Worm (Caenorhabditis elegans) whole organism, L4 larva: ENCODE results near the gene F41F3.3.

Source experiments
- D1046.2 ChIP-seq: fragments of 200-800 bp; sonication (Bioruptor generic); IDR thresholded peaks from 2 replicates; pipeline ENCODE4 v1.3.6; 2022; ENCODE audit warnings: missing genetic modification characterization, missing compliant biosample characterization
- T20F7.1 ChIP-seq: fragments of 200-800 bp; sonication (Bioruptor generic); optimal IDR thresholded peaks from 2 replicates; lab custom pipeline; 2018; ENCODE audit warnings: mild to moderate bottlenecking, missing genetic modification characterization, missing compliant biosample characterization
- aha-1 ChIP-seq: fragments of 150-350 bp; peaks from one replicate; lab custom pipeline; 2014; ENCODE audit warnings: missing biosample characterization, missing genetic modification characterization
- aly-2 ChIP-seq: sonication (generic microtip); optimal IDR thresholded peaks from 2 replicates; lab custom pipeline; 2018; ENCODE audit warnings: missing biosample characterization, missing genetic modification characterization
- ama-1 ChIP-seq: fragments of 150-350 bp; optimal IDR thresholded peaks from 2 replicates; lab custom pipeline; 2014; ENCODE audit warnings: inconsistent platforms, mixed read lengths
- attf-4 ChIP-seq: sonication (generic microtip); optimal IDR thresholded peaks from 3 replicates; lab custom pipeline; 2017; ENCODE audit warnings: missing biosample characterization, missing genetic modification characterization
- ceh-20 ChIP-seq: fragments of 200-800 bp; sonication (Bioruptor generic); IDR thresholded peaks from 2 replicates; pipeline ENCODE4 v1.3.6; 2022; ENCODE audit warnings: missing genetic modification reagents, missing genetic modification characterization, missing compliant biosample characterization
- daf-12 ChIP-seq: fragments of 150-350 bp; optimal IDR thresholded peaks from 2 replicates; lab custom pipeline; 2014; ENCODE audit warnings: missing biosample characterization, missing genetic modification reagents, missing genetic modification characterization
- daf-16 ChIP-seq, 3 experiments: sonication (generic microtip); optimal IDR thresholded peaks; 2 replicates each; lab custom pipeline; 2016 to 2017; ENCODE audit warnings: missing genetic modification characterization in 3 of 3, missing genetic modification reagents in 3 of 3, mild to moderate bottlenecking in 2 of 3, missing compliant biosample characterization in 2 of 3, missing biosample characterization in 1 of 3, moderate library complexity in 1 of 3
- dve-1 ChIP-seq: sonication (generic microtip); optimal IDR thresholded peaks from 2 replicates; lab custom pipeline; 2017; ENCODE audit warnings: antibody characterized with exemption, mild to moderate bottlenecking, missing genetic modification characterization, missing compliant biosample characterization; ENCODE audit not compliant: insufficient read depth
- gei-8 ChIP-seq: fragments of 200-800 bp; sonication (Bioruptor generic); optimal IDR thresholded peaks from 2 replicates; lab custom pipeline; 2018; ENCODE audit warnings: mild to moderate bottlenecking, missing genetic modification characterization, missing compliant biosample characterization
- lin-29 ChIP-seq: fragments of 200-800 bp; sonication (Bioruptor generic); IDR thresholded peaks from 2 replicates; pipeline ENCODE4 v1.3.6; 2022; ENCODE audit warnings: missing genetic modification reagents, missing genetic modification characterization, missing compliant biosample characterization
- lsy-2 ChIP-seq, 2 experiments: fragments of 150-350 bp in 1 of 2; sonication (generic microtip) in 1 of 2; optimal IDR thresholded peaks; 2 replicates each; lab custom pipeline; 2014 to 2017; ENCODE audit warnings: missing biosample characterization in 2 of 2, missing genetic modification characterization in 2 of 2
- madf-5 ChIP-seq, 2 experiments: fragments of 200-800 bp; sonication (Bioruptor generic); IDR thresholded peaks; 2 replicates each; pipeline ENCODE4 v1.3.6; 2022; ENCODE audit warnings: missing compliant biosample characterization in 2 of 2, missing genetic modification characterization in 2 of 2
- madf-9 ChIP-seq: fragments of 200-800 bp; sonication (Bioruptor generic); conservative IDR thresholded peaks from 2 replicates; pipeline ENCODE4 v1.3.6; 2022; ENCODE audit warnings: missing genetic modification reagents, missing genetic modification characterization, missing compliant biosample characterization
- mdt-29 ChIP-seq: fragments of 200-800 bp; sonication (Bioruptor generic); IDR thresholded peaks from 2 replicates; pipeline ENCODE4 v1.3.6; 2022; ENCODE audit warnings: missing genetic modification reagents, missing genetic modification characterization, missing compliant biosample characterization
- nhr-10 ChIP-seq: fragments of 150-350 bp; optimal IDR thresholded peaks from 2 replicates; lab custom pipeline; 2014; ENCODE audit warnings: missing biosample characterization, missing genetic modification characterization
- nhr-11 ChIP-seq: fragments of 150-350 bp; optimal IDR thresholded peaks from 2 replicates; lab custom pipeline; 2014; ENCODE audit warnings: missing biosample characterization, missing genetic modification characterization
- nhr-237 ChIP-seq: sonication (generic microtip); optimal IDR thresholded peaks from 2 replicates; lab custom pipeline; 2017; ENCODE audit warnings: missing biosample characterization, missing genetic modification characterization
- nhr-25 ChIP-seq: sonication (generic microtip); optimal IDR thresholded peaks from 2 replicates; lab custom pipeline; 2017; ENCODE audit warnings: missing genetic modification characterization, mild to moderate bottlenecking, missing compliant biosample characterization, antibody characterized with exemption, moderate library complexity, borderline replicate concordance; ENCODE audit not compliant: insufficient read depth
- nhr-28 ChIP-seq: fragments of 150-350 bp; optimal IDR thresholded peaks from 2 replicates; lab custom pipeline; 2014; ENCODE audit warnings: missing biosample characterization, missing genetic modification characterization
- nhr-77 ChIP-seq: fragments of 150-350 bp; optimal IDR thresholded peaks from 2 replicates; lab custom pipeline; 2014; ENCODE audit warnings: missing biosample characterization, missing genetic modification characterization
- pqm-1 ChIP-seq: sonication (generic microtip); optimal IDR thresholded peaks from 2 replicates; lab custom pipeline; 2017; ENCODE audit warnings: missing biosample characterization, missing genetic modification characterization
- saeg-2 ChIP-seq: fragments of 200-800 bp; sonication (Bioruptor generic); IDR thresholded peaks from 2 replicates; pipeline ENCODE4 v1.3.6; 2022; ENCODE audit warnings: missing genetic modification reagents, missing genetic modification characterization, missing compliant biosample characterization
- snpc-4 ChIP-seq: fragments of 150-350 bp; optimal IDR thresholded peaks from 2 replicates; lab custom pipeline; 2014; ENCODE audit warnings: missing biosample characterization, missing genetic modification characterization
- spr-1 ChIP-seq: sonication (generic microtip); optimal IDR thresholded peaks from 2 replicates; lab custom pipeline; 2016; ENCODE audit warnings: mild to moderate bottlenecking, missing genetic modification characterization, missing compliant biosample characterization
- tag-97 ChIP-seq: fragments of 200-800 bp; sonication (Bioruptor generic); IDR thresholded peaks from 2 replicates; pipeline ENCODE4 v1.3.6; 2022; ENCODE audit warnings: missing genetic modification characterization, missing compliant biosample characterization
- unc-130 ChIP-seq: sonication (generic microtip); optimal IDR thresholded peaks from 2 replicates; lab custom pipeline; 2016; ENCODE audit warnings: missing genetic modification reagents, missing genetic modification characterization, missing compliant biosample characterization
- ztf-7 ChIP-seq: fragments of 150-350 bp; optimal IDR thresholded peaks from 2 replicates; lab custom pipeline; 2014; ENCODE audit warnings: missing biosample characterization, missing genetic modification characterization

F41F3.3 gene

DNA sequence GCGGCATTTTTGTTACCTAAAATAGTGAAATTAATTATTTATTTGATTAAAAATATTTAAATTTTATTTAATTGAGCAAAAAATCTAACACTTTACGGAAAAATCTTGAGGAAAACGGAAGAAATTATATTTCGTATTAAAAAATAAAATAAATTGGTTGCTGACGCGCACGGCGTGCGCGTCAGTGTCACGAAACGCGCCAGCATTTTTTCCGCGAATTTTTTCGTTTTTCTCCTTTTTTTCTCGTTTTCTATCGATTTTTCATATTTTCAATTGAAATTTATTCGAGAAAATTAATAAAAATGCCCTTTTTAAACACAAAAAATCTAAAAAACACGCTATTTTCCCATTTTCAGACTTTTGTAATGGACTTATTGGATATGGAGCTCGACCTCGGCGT, 32.2 kb downstream of the F41F3.3 start, which contains the start of the genes Y61A9LA.10 and F54D11.4 (continued):
- no peak for TF ChIP-seq saeg-2 (GFP tag; lab: Robert Waterston, UW)
- peak in 1 of 2 experiments; percentile 83 for TF ChIP-seq lsy-2 (tag; optimal IDR thresholded peaks at IDR 0.05; lab: Kevin White, UChicago)
- TF ChIP-seq aly-2 (tag; lab: Kevin White, UChicago): no peak
- TF ChIP-seq mdt-29 (GFP tag; lab: Robert Waterston, UW): no peak
- TF ChIP-seq, all 104 proteins: peak for 12

DNA sequence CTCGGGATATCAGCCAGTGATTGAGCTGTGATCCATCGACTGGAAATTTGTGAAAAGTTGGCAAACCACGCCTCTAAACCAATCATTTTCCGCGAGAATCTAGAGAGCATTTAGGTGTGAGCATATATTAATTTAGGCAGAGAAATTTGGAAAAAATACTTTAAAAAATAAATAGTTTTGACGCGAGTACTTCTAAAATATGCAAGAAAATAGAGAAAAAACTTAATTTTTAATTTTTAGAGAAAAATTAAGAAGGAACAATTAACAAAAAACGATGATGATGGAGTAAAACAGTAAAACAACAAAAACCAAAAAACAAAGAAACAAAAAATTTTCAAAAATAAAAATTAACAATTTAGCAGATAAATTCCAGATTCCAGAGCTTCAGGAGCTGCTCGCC, 41.2 kb downstream of the F41F3.3 start, which contains the start of gene txt-6:
Gene txt-6 (minus strand): TSS at position 101 of the 400 bp plus-strand sequence.
- no peak for TF ChIP-seq madf-9 (GFP tag; lab: Robert Waterston, UW)
- TF ChIP-seq madf-5 (GFP tag; IDR thresholded peaks at IDR 0.05; lab: Robert Waterston, UW): 0 out of 4 replicates have a peak, but pooled peaks of 1 of the 2 experiments have one; percentile 41
- no peak for TF ChIP-seq gei-8 (GFP tag; lab: Kevin White, UChicago)

ce11 chrV:4599225-4599624, 48.8 kb downstream of the F41F3.3 start:
- TF ChIP-seq T20F7.1 (GFP tag; lab: Kevin White, UChicago) (no peak), unc-130 (GFP tag; lab: Kevin White, UChicago) (no peak), nhr-237 (tag; lab: Kevin White, UChicago) (no peak), D1046.2 (GFP tag; lab: Robert Waterston, UW) (no peak), ztf-7 (no peak), snpc-4 (tag; lab: Kevin White, UChicago) (no peak), spr-1 (no peak), attf-4 (tag; lab: Kevin White, UChicago) (no peak), nhr-25 (tag; lab: Kevin White, UChicago) (no peak), lin-29 (GFP tag; lab: Robert Waterston, UW) (no peak), ceh-20 (no peak), aly-2 (tag; lab: Kevin White, UChicago) (no peak), nhr-11 (no peak), pqm-1 (tag; lab: Kevin White, UChicago) (no peak), tag-97 (GFP tag; lab: Robert Waterston, UW) (no peak), nhr-10 (tag; lab: Kevin White, UChicago) (no peak), ama-1 (lab: Kevin White, UChicago) (no peak), mdt-29 (GFP tag; lab: Robert Waterston, UW) (no peak), aha-1 (tag; lab: Kevin White, UChicago) (no peak)

- TF ChIP-seq pqm-1 (tag; lab: Kevin White, UChicago): peak; percentile 76
- TF ChIP-seq nhr-28 (tag; lab: Kevin White, UChicago): peak; percentile 45
- TF ChIP-seq daf-16 (GFP tag; optimal IDR thresholded peaks at IDR 0.05; lab: Kevin White, UChicago): no peak
- TF ChIP-seq daf-16 (tag; optimal IDR thresholded peaks at IDR 0.05; lab: Kevin White, UChicago): peak; percentile 68
- peak; percentile 10 for TF ChIP-seq dve-1 (tag; lab: Kevin White, UChicago)
- TF ChIP-seq nhr-77: no peak
- no peak for TF ChIP-seq daf-12
Measured at ce11 chrV:4598489-4598888, 49.5 kb downstream of the F41F3.3 start.
